Worm (Caenorhabditis elegans) whole organism, L2 larva: ENCODE measurements around the gene Y60A3A.19.

Experiments used
- F13H6.1 ChIP-seq: sonication (generic microtip); optimal IDR thresholded peaks from 2 replicates; lab custom pipeline; 2016; ENCODE audit warnings: missing genetic modification characterization, missing compliant biosample characterization
- Y55F3AM.14 ChIP-seq: fragments of 200-800 bp; sonication (Bioruptor generic); optimal IDR thresholded peaks from 2 replicates; lab custom pipeline; 2018; ENCODE audit warnings: mild to moderate bottlenecking, missing genetic modification characterization, missing compliant biosample characterization
- ZK546.5 ChIP-seq: sonication (generic microtip); optimal IDR thresholded peaks from 2 replicates; lab custom pipeline; 2017; ENCODE audit warnings: missing biosample characterization, missing genetic modification characterization
- ama-1 ChIP-seq: fragments of 150-350 bp; optimal IDR thresholded peaks from 2 replicates; lab custom pipeline; 2018; ENCODE audit warnings: inconsistent platforms
- blmp-1 ChIP-seq: sonication (generic microtip); optimal IDR thresholded peaks from 2 replicates; lab custom pipeline; 2017; ENCODE audit warnings: missing genetic modification characterization, mild to moderate bottlenecking, missing compliant biosample characterization, antibody characterized with exemption, moderate library complexity; ENCODE audit not compliant: insufficient read depth
- lin-39 ChIP-seq: fragments of 150-350 bp; optimal IDR thresholded peaks from 2 replicates; lab custom pipeline; 2014; ENCODE audit warnings: missing biosample characterization, missing genetic modification reagents, missing genetic modification characterization
- mab-5 ChIP-seq: fragments of 150-350 bp; optimal IDR thresholded peaks from 2 replicates; lab custom pipeline; 2014; ENCODE audit warnings: missing biosample characterization, missing genetic modification characterization
- nhr-12 ChIP-seq: fragments of 150-350 bp; optimal IDR thresholded peaks from 2 replicates; lab custom pipeline; 2014; ENCODE audit warnings: missing biosample characterization, missing genetic modification characterization
- nhr-77 ChIP-seq: fragments of 150-350 bp; optimal IDR thresholded peaks from 2 replicates; lab custom pipeline; 2014; ENCODE audit warnings: missing biosample characterization, missing genetic modification characterization
- ztf-11 ChIP-seq: sonication (generic microtip); optimal IDR thresholded peaks from 2 replicates; lab custom pipeline; 2017; ENCODE audit warnings: missing biosample characterization, missing genetic modification characterization

- TF ChIP-seq lin-39 (tag; lab: Kevin White, UChicago) = no peak
- TF ChIP-seq ZK546.5 = no peak
- no peak for TF ChIP-seq nhr-77 (tag; lab: Kevin White, UChicago)
- no peak for TF ChIP-seq ama-1 (lab: Kevin White, UChicago)
- TF ChIP-seq Y55F3AM.14 = no peak
- no peak for TF ChIP-seq mab-5 (tag; lab: Kevin White, UChicago)
- TF ChIP-seq nhr-12 (tag; lab: Kevin White, UChicago) = no peak
- TF ChIP-seq ztf-11 (tag; lab: Kevin White, UChicago) = no peak
- TF ChIP-seq F13H6.1 = no peak
- TF ChIP-seq blmp-1 (tag; lab: Kevin White, UChicago) = no peak
These were observed 14.5 kb upstream of the Y60A3A.19 start for ce11 chrV:19901826-19902225.
